Fruit fly (Drosophila melanogaster) whole organism, embryonic: ENCODE results near the gene Mfe2.

Experiments
- CG1024 ChIP-seq: fragments of 200-800 bp; sonication (Bioruptor generic); IDR thresholded peaks from 2 replicates; pipeline ENCODE4 v1.3.6; 2022; ENCODE audit warnings: missing biosample characterization, missing genetic modification characterization
- CG10431 ChIP-seq: fragments of 200-800 bp; sonication (Bioruptor generic); optimal IDR thresholded peaks from 3 replicates; lab custom pipeline; 2018; ENCODE audit warnings: missing biosample characterization, mild to moderate bottlenecking, missing genetic modification characterization
- CG11456 ChIP-seq: fragments of 200-800 bp; sonication (Bioruptor generic); IDR thresholded peaks from 3 replicates; pipeline ENCODE4 v1.3.6; 2022; ENCODE audit warnings: missing biosample characterization, missing genetic modification characterization
- CG12659 ChIP-seq: fragments of 200-800 bp; sonication (Bioruptor generic); optimal IDR thresholded peaks from 3 replicates; lab custom pipeline; 2017; ENCODE audit warnings: mild to moderate bottlenecking, missing biosample characterization, missing genetic modification reagents, missing genetic modification characterization
- CG12942 ChIP-seq: fragments of 200-800 bp; sonication (Bioruptor generic); optimal IDR thresholded peaks from 3 replicates; lab custom pipeline; 2016; ENCODE audit warnings: missing biosample characterization, missing genetic modification characterization
- CG13287 ChIP-seq: fragments of 200-800 bp; sonication (Bioruptor generic); IDR thresholded peaks from 2 replicates; pipeline ENCODE4 v1.3.6; 2022; ENCODE audit warnings: missing biosample characterization, missing genetic modification characterization; ENCODE audit not compliant: partially characterized antibody
- CG15011 ChIP-seq: fragments of 200-800 bp; sonication (Bioruptor generic); optimal IDR thresholded peaks from 3 replicates; lab custom pipeline; 2018; ENCODE audit warnings: missing biosample characterization, mild to moderate bottlenecking, missing genetic modification characterization
- CG15696 ChIP-seq: fragments of 200-800 bp; sonication (Bioruptor generic); optimal IDR thresholded peaks from 2 replicates; lab custom pipeline; 2019; ENCODE audit warnings: missing biosample characterization, mild to moderate bottlenecking, missing genetic modification characterization, moderate library complexity
- CG17802 ChIP-seq: fragments of 200-800 bp; sonication (Bioruptor generic); optimal IDR thresholded peaks from 2 replicates; lab custom pipeline; 2018; ENCODE audit warnings: missing biosample characterization, mild to moderate bottlenecking, missing genetic modification characterization, moderate library complexity
- CG18764 ChIP-seq: fragments of 200-800 bp; sonication (Bioruptor generic); optimal IDR thresholded peaks from 3 replicates; lab custom pipeline; 2016; ENCODE audit warnings: missing biosample characterization, missing genetic modification characterization
- CG2129 ChIP-seq: fragments of 200-800 bp; sonication (Bioruptor generic); IDR thresholded peaks from 2 replicates; pipeline ENCODE4 v1.3.6; 2022; ENCODE audit warnings: missing biosample characterization, missing genetic modification characterization; ENCODE audit not compliant: partially characterized antibody
- CG30020 ChIP-seq: fragments of 200-800 bp; optimal IDR thresholded peaks from 2 replicates; lab custom pipeline; 2019; ENCODE audit warnings: missing biosample characterization, mild to moderate bottlenecking, missing genetic modification characterization, moderate library complexity
- CG31224 ChIP-seq: fragments of 200-800 bp; sonication (Bioruptor generic); IDR thresholded peaks from 2 replicates; pipeline ENCODE4 v1.3.6; 2022; ENCODE audit warnings: missing biosample characterization, missing genetic modification characterization
- CG34422 ChIP-seq: fragments of 200-800 bp; sonication (Bioruptor generic); IDR thresholded peaks from 3 replicates; pipeline ENCODE4 v1.3.6; 2022; ENCODE audit warnings: missing biosample characterization, missing genetic modification characterization
- CG4404 ChIP-seq: fragments of 200-800 bp; sonication (Bioruptor generic); IDR thresholded peaks from 2 replicates; pipeline ENCODE4 v1.3.6; 2022; ENCODE audit warnings: missing biosample characterization, missing genetic modification characterization
- CG6765 ChIP-seq: fragments of 200-800 bp; sonication (Bioruptor generic); optimal IDR thresholded peaks from 3 replicates; lab custom pipeline; 2017; ENCODE audit warnings: missing biosample characterization, mild to moderate bottlenecking, missing genetic modification characterization
- CG7786 ChIP-seq: fragments of 200-800 bp; sonication (Bioruptor generic); optimal IDR thresholded peaks from 2 replicates; lab custom pipeline; 2016; ENCODE audit warnings: missing biosample characterization, missing genetic modification characterization
- CG8089 ChIP-seq: fragments of 200-800 bp; sonication (Bioruptor generic); optimal IDR thresholded peaks from 3 replicates; lab custom pipeline; 2016; ENCODE audit warnings: missing biosample characterization, missing genetic modification characterization
- CG9876 ChIP-seq: fragments of 200-800 bp; sonication (Bioruptor generic); optimal IDR thresholded peaks from 2 replicates; lab custom pipeline; 2016; ENCODE audit warnings: missing biosample characterization, missing genetic modification characterization
- Elba2 ChIP-seq: fragments of 200-800 bp; sonication (Bioruptor generic); optimal IDR thresholded peaks from 3 replicates; lab custom pipeline; 2016; ENCODE audit warnings: missing biosample characterization, missing genetic modification characterization
- Hand ChIP-seq: fragments of 200-800 bp; sonication (Bioruptor generic); optimal IDR thresholded peaks from 2 replicates; lab custom pipeline; 2017; ENCODE audit warnings: mild to moderate bottlenecking, missing biosample characterization, missing genetic modification reagents, missing genetic modification characterization
- Nf-YA ChIP-seq: fragments of 200-800 bp; sonication (Bioruptor generic); IDR thresholded peaks from 2 replicates; pipeline ENCODE4 v1.3.6; 2022; ENCODE audit warnings: missing biosample characterization, missing genetic modification characterization
- Opbp ChIP-seq: fragments of 200-800 bp; sonication (Bioruptor generic); IDR thresholded peaks from 3 replicates; pipeline ENCODE4 v1.3.6; 2022; ENCODE audit warnings: missing biosample characterization, missing genetic modification characterization; ENCODE audit not compliant: partially characterized antibody
- Sin3A ChIP-seq: fragments of >200 bp; optimal IDR thresholded peaks from 2 replicates; lab custom pipeline; 2018
- Sry-δ ChIP-seq: fragments of 200-800 bp; sonication (Bioruptor generic); optimal IDR thresholded peaks from 2 replicates; lab custom pipeline; 2016; ENCODE audit warnings: missing biosample characterization, missing genetic modification characterization
- ac ChIP-seq: fragments of 200-800 bp; sonication (Bioruptor generic); optimal IDR thresholded peaks from 3 replicates; lab custom pipeline; 2017; ENCODE audit warnings: missing biosample characterization, mild to moderate bottlenecking, missing genetic modification characterization
- cad ChIP-seq: fragments of >200 bp; optimal IDR thresholded peaks from 2 replicates; lab custom pipeline; 2017; ENCODE audit warnings: missing biosample characterization, missing genetic modification characterization
- chn ChIP-seq: fragments of 200-800 bp; sonication (Bioruptor generic); optimal IDR thresholded peaks from 2 replicates; lab custom pipeline; 2016; ENCODE audit warnings: missing biosample characterization, missing genetic modification characterization
- corto ChIP-seq: fragments of 200-800 bp; sonication (Bioruptor generic); optimal IDR thresholded peaks from 2 replicates; lab custom pipeline; 2016; ENCODE audit warnings: missing biosample characterization, mild to moderate bottlenecking, missing genetic modification characterization, moderate library complexity
- dmrt11E ChIP-seq: fragments of 200-800 bp; sonication (Bioruptor generic); optimal IDR thresholded peaks from 3 replicates; lab custom pipeline; 2018; ENCODE audit warnings: missing biosample characterization, mild to moderate bottlenecking, missing genetic modification characterization, moderate library complexity
- dmrt99B ChIP-seq: fragments of 200-800 bp; sonication (Bioruptor generic); optimal IDR thresholded peaks from 2 replicates; lab custom pipeline; 2018; ENCODE audit warnings: missing biosample characterization, mild to moderate bottlenecking, missing genetic modification characterization, moderate library complexity
- emc ChIP-seq: fragments of 200-800 bp; sonication (Bioruptor generic); optimal IDR thresholded peaks from 2 replicates; lab custom pipeline; 2016; ENCODE audit warnings: missing biosample characterization, missing genetic modification characterization
- fd64A ChIP-seq: fragments of 200-800 bp; sonication (Bioruptor generic); optimal IDR thresholded peaks from 3 replicates; lab custom pipeline; 2018; ENCODE audit warnings: missing biosample characterization, mild to moderate bottlenecking, missing genetic modification characterization
- fd96Cb ChIP-seq: fragments of 200-800 bp; sonication (Bioruptor generic); optimal IDR thresholded peaks from 2 replicates; lab custom pipeline; 2018; ENCODE audit warnings: missing biosample characterization, mild to moderate bottlenecking, missing genetic modification characterization, moderate library complexity
- gcm ChIP-seq: fragments of 200-800 bp; sonication (Bioruptor generic); optimal IDR thresholded peaks from 2 replicates; lab custom pipeline; 2019; ENCODE audit warnings: missing biosample characterization, mild to moderate bottlenecking, missing genetic modification characterization, moderate library complexity
- gfzf ChIP-seq: fragments of 200-800 bp; sonication (Bioruptor generic); optimal IDR thresholded peaks from 2 replicates; lab custom pipeline; 2016; ENCODE audit warnings: missing biosample characterization, mild to moderate bottlenecking, missing genetic modification characterization, moderate library complexity
- gt ChIP-seq: fragments of 200-800 bp; sonication (Bioruptor generic); IDR thresholded peaks from 2 replicates; pipeline ENCODE4 v1.3.6; 2022; ENCODE audit warnings: missing biosample characterization, missing genetic modification characterization
- hb ChIP-seq: fragments of 200-800 bp; sonication (Bioruptor generic); IDR thresholded peaks from 3 replicates; pipeline ENCODE4 v1.3.6; 2022; ENCODE audit warnings: missing biosample characterization, missing genetic modification characterization; ENCODE audit not compliant: partially characterized antibody
- hkb ChIP-seq, 2 experiments: fragments of 200-800 bp in 1 of 2; fragments of >200 bp in 1 of 2; sonication (Bioruptor generic) in 1 of 2; IDR thresholded peaks in 1 of 2; optimal IDR thresholded peaks in 1 of 2; 2 replicates each; pipeline versions ENCODE4 v1.3.6 to Lab custom; 2017 to 2022; ENCODE audit warnings: missing biosample characterization in 1 of 2, missing genetic modification characterization in 1 of 2
- knrl ChIP-seq: fragments of 200-800 bp; sonication (Bioruptor generic); IDR thresholded peaks from 3 replicates; pipeline ENCODE4 v1.3.6; 2022; ENCODE audit warnings: missing biosample characterization, missing genetic modification characterization; ENCODE audit not compliant: partially characterized antibody
- lola ChIP-seq, 3 experiments: fragments of >200 bp in 2 of 3; fragments of 200-800 bp in 1 of 3; sonication (Bioruptor generic) in 1 of 3; optimal IDR thresholded peaks; 2 replicates each; lab custom pipeline; 2017 to 2019; ENCODE audit warnings: missing biosample characterization in 3 of 3, missing genetic modification characterization in 3 of 3, mild to moderate bottlenecking in 1 of 3, moderate library complexity in 1 of 3
- pb ChIP-seq: fragments of 200-800 bp; sonication (Bioruptor generic); optimal IDR thresholded peaks from 3 replicates; lab custom pipeline; 2016; ENCODE audit warnings: missing biosample characterization, missing genetic modification characterization
- rib ChIP-seq: fragments of 200-800 bp; sonication (Bioruptor generic); IDR thresholded peaks from 2 replicates; pipeline ENCODE4 v1.3.6; 2022; ENCODE audit warnings: missing biosample characterization, missing genetic modification characterization
- schlank ChIP-seq: fragments of 200-800 bp; sonication (Bioruptor generic); optimal IDR thresholded peaks from 2 replicates; lab custom pipeline; 2018; ENCODE audit warnings: missing biosample characterization, mild to moderate bottlenecking, missing genetic modification characterization
- sens ChIP-seq: fragments of 200-800 bp; sonication (Bioruptor generic); peaks from one replicate; lab custom pipeline; 2016; ENCODE audit warnings: missing biosample characterization, missing genetic modification characterization
- slbo ChIP-seq: fragments of 200-800 bp; sonication (Bioruptor generic); IDR thresholded peaks from 2 replicates; pipeline ENCODE4 v1.3.6; 2022; ENCODE audit warnings: missing biosample characterization, missing genetic modification characterization
- ssp ChIP-seq: fragments of 200-800 bp; sonication (Bioruptor generic); IDR thresholded peaks from 2 replicates; pipeline ENCODE4 v1.3.6; 2022; ENCODE audit warnings: missing biosample characterization, missing genetic modification characterization
- yki ChIP-seq: fragments of >200 bp; optimal IDR thresholded peaks from 3 replicates; lab custom pipeline; 2018

Mfe2 gene

dm6 chrX:16313078-16313875 lies 42.5 kb downstream of the Mfe2 start, which contains the start of the genes CG9915 and SWIP (continued):
- peak; percentile 12; the same call in 1 of the 3 replicates for TF ChIP-seq knrl (GFP tag; lab: Robert Waterston, UW)
- TF ChIP-seq Opbp: peak; percentile 79; the same call in 2 of the 3 replicates
- no peak for TF ChIP-seq gfzf (GFP tag; lab: Kevin White, UChicago)
- TF ChIP-seq CG7786 (GFP tag; lab: Kevin White, UChicago): peak; percentile 15
- TF ChIP-seq CG1024 (GFP tag; lab: Robert Waterston, UW): peak; percentile 69
- TF ChIP-seq yki: no peak
- no peak for TF ChIP-seq CG17802 (tag; lab: Kevin White, UChicago)
- no peak for TF ChIP-seq Hand (GFP tag; lab: Kevin White, UChicago)
- peak; percentile 62 for TF ChIP-seq CG15696 (tag; lab: Kevin White, UChicago)
- TF ChIP-seq Elba2: no peak
- TF ChIP-seq fd64A (GFP tag; lab: Kevin White, UChicago): no peak
- TF ChIP-seq chn (GFP tag; lab: Kevin White, UChicago): no peak
- peak; percentile 51 for TF ChIP-seq dmrt11E
- peak in 1 of 3 experiments; percentile 53 for TF ChIP-seq lola (GFP tag; optimal IDR thresholded peaks at IDR 0.05; lab: Kevin White, UChicago)
- no peak for TF ChIP-seq CG12942 (GFP tag; lab: Kevin White, UChicago)

dm6 chrX:16318858-16319557 lies 48.3 kb downstream of the Mfe2 start:
- TF ChIP-seq fd96Cb (tag; lab: Kevin White, UChicago) (no peak), schlank (no peak), hb (GFP tag; lab: Robert Waterston, UW) (no peak), CG8089 (GFP tag; lab: Kevin White, UChicago) (no peak), CG4404 (no peak), CG2129 (GFP tag; lab: Robert Waterston, UW) (no peak), ssp (no peak), CG34422 (GFP tag; lab: Robert Waterston, UW) (peak; percentile 82; the same call in 1 of the 3 replicates), CG13287 (GFP tag; lab: Robert Waterston, UW) (no peak), CG12659 (GFP tag; lab: Kevin White, UChicago) (no peak), CG30020 (peak; percentile 79), CG18764 (GFP tag; lab: Kevin White, UChicago) (no peak), Nf-YA (GFP tag; lab: Robert Waterston, UW) (no peak), ac (GFP tag; lab: Kevin White, UChicago) (no peak), slbo (no peak), Sry-δ (GFP tag; lab: Kevin White, UChicago) (no peak), CG9876 (GFP tag; lab: Kevin White, UChicago) (no peak), CG10431 (GFP tag; lab: Kevin White, UChicago) (no peak), cad (GFP tag; lab: Kevin White, UChicago) (no peak), gt (GFP tag; lab: Robert Waterston, UW) (no peak), gcm (GFP tag; lab: Kevin White, UChicago) (peak; percentile 84), hkb (optimal IDR thresholded peaks at IDR 0.05; lab: Kevin White, UChicago) (no peak), hkb (GFP tag; IDR thresholded peaks at IDR 0.05; lab: Robert Waterston, UW) (no peak; the same call in 1 of the 2 replicates), Sin3A (lab: Kevin White, UChicago) (no peak), sens (peak; percentile 69), pb (GFP tag; lab: Kevin White, UChicago) (no peak), CG15011 (GFP tag; lab: Kevin White, UChicago) (no peak), emc (GFP tag; lab: Kevin White, UChicago) (no peak), corto (GFP tag; lab: Kevin White, UChicago) (peak; percentile 38), rib (GFP tag; lab: Robert Waterston, UW) (no peak), CG11456 (no peak), dmrt99B (tag; lab: Kevin White, UChicago) (no peak), CG31224 (GFP tag; lab: Robert Waterston, UW) (no peak), CG6765 (GFP tag; lab: Kevin White, UChicago) (no peak)
